Fruit fly (Drosophila melanogaster) whole organism: ENCODE data around the gene CG14736.

Experiments
- CG8478 ChIP-seq: fragments of >200 bp; optimal IDR thresholded peaks from 2 replicates; lab custom pipeline; 2018; ENCODE audit warnings: inconsistent platforms
- Dll ChIP-seq: fragments of >200 bp; optimal IDR thresholded peaks from 2 replicates; lab custom pipeline; 2017
- EcR ChIP-seq, 2 experiments: fragments of >200 bp; optimal IDR thresholded peaks; 2 replicates each; lab custom pipeline; 2017; ENCODE audit warnings: missing biosample characterization in 2 of 2, missing genetic modification characterization in 2 of 2, missing genetic modification reagents in 2 of 2
- pan ChIP-seq: fragments of >200 bp; optimal IDR thresholded peaks from 2 replicates; lab custom pipeline; 2017
- psq ChIP-seq: fragments of >200 bp; optimal IDR thresholded peaks from 2 replicates; lab custom pipeline; 2017

DNA sequence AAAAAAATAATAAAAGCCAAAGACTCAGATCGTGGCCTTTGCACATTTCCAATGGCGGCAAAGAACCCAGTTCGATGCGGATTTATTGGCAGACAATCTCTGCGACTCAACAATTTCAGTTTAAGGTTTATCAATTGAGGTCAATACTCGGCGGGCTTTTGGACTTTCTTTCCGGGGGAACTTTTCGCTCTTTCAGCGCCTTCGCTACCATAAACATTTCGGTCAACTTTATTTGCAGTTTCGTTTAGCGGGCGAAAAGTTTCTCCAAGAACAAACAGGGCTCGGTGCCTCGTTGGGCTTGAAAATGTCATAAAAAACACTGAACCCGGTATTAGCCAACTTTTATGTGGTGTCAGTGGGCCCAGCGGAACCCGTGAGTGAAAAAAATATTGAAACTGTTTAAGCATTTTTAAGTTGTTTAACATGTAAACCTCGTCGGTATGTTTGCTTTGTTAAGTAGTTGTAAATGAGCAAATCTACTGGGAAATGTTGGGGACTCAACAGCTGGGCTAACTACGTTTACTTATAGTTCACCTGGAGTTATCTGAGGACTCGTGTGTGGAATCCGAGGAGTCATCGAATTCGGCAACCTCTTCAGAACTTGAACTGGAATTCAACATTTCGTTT lies 48.7 kb upstream of the CG14736 start:
- TF ChIP-seq pan (lab: Kevin White, UChicago) (no peak), psq (lab: Kevin White, UChicago) (no peak), EcR (GFP tag; optimal IDR thresholded peaks at IDR 0.05; lab: Kevin White, UChicago) (no peak), CG8478 (no peak), Dll (lab: Kevin White, UChicago) (no peak)
